Worm (Caenorhabditis elegans) whole organism, L3 larva: ENCODE results near the gene srbc-40.

ENCODE experiments used
- nhr-11 ChIP-seq: fragments of 150-350 bp; optimal IDR thresholded peaks from 2 replicates; lab custom pipeline; 2014; ENCODE audit warnings: missing biosample characterization, missing genetic modification characterization
- skn-1 ChIP-seq: fragments of 150-350 bp; optimal IDR thresholded peaks from 2 replicates; lab custom pipeline; 2014; ENCODE audit warnings: missing biosample characterization, missing genetic modification characterization
- ztf-11 ChIP-seq: fragments of 150-350 bp; optimal IDR thresholded peaks from 2 replicates; lab custom pipeline; 2014; ENCODE audit warnings: missing biosample characterization, missing genetic modification characterization

- TF ChIP-seq nhr-11 (tag; lab: Kevin White, UChicago) (no peak), skn-1 (no peak), ztf-11 (no peak)
Observed at ce11 chrV:738770-739169, 19.1 kb upstream of the srbc-40 start, which contains the start of gene srj-24.
